Fruit fly (Drosophila melanogaster): ENCODE data around the gene CG2975.

Gene CG2975

DNA sequence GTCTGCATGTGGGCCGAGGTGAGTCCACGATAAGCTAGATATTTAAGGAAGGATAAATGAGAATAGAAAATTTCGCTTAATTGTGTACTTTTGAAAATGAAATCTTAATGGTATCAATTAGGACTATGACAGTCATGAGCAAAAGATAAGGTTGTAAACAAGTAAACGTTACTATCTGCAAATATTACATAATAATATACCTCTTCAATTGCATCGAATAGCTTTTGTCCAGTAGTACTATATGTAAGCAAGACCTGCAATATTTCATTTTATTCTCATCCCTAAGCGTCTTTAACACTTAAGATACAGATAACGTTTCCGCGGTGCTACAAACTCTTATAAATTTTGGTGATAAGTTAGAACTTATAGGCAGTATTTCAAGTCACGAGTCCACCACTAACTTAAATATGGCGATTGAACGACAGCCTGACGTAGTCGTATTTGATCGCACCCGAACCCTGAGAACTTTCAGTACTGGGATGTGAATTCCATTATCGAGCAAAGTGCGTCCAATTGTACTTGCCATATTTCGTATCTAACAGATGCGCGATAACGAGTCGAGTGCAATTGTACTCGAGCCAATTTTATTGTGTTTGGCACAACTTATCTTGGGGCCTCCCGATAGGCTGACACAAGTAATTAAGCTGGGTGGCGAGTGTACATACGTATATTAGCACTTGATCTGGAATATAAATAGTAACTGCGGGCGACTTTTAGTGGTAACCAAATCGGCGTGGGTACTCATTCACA, 25.8 kb downstream of the CG2975 start (continued):
- TF ChIP-seq Pdp1 (GFP tag; optimal IDR thresholded peaks at IDR 0.05) (peak in 1 of 2 experiments; percentile 55), BEAF-32 (GFP tag; optimal IDR thresholded peaks at IDR 0.05) (peak; percentile 23), CG6272 (GFP tag; IDR thresholded peaks at IDR 0.05) (no peak), CG3726 (GFP tag; IDR thresholded peaks at IDR 0.05) (no peak), MESR4 (GFP tag; optimal IDR thresholded peaks at IDR 0.05) (no peak), dysf (GFP tag; IDR thresholded peaks at IDR 0.05) (no peak), sug (tag; optimal IDR thresholded peaks at IDR 0.05) (peak; percentile 69), CG13296 (GFP tag; optimal IDR thresholded peaks at IDR 0.05) (no peak), H2.0 (GFP tag; IDR thresholded peaks at IDR 0.05) (no peak), fru (optimal IDR thresholded peaks at IDR 0.05) (no peak), lov (optimal IDR thresholded peaks at IDR 0.05) (no peak), lov (GFP tag; IDR thresholded peaks at IDR 0.05) (no peak), CG6254 (GFP tag; optimal IDR thresholded peaks at IDR 0.05) (no peak), CG6683 (GFP tag; optimal IDR thresholded peaks at IDR 0.05) (no peak), GATAe (GFP tag; conservative IDR thresholded peaks at IDR 0.05) (0 out of 2 replicates have a peak, but pooled peaks have one; percentile 30), row (GFP tag; IDR thresholded peaks at IDR 0.05) (no peak; the same call in 2 of the 3 replicates), jigr1 (GFP tag; IDR thresholded peaks at IDR 0.05) (no peak), CG10543 (GFP tag; optimal IDR thresholded peaks at IDR 0.05) (peak; percentile 22), grn (GFP tag; optimal IDR thresholded peaks at IDR 0.05) (peak; percentile 52), CG9797 (GFP tag; optimal IDR thresholded peaks at IDR 0.05) (no peak), CG7372 (GFP tag; IDR thresholded peaks at IDR 0.05) (no peak), CG15514 (GFP tag; optimal IDR thresholded peaks at IDR 0.05) (no peak), trh (GFP tag; optimal IDR thresholded peaks at IDR 0.05) (no peak), CG18011 (GFP tag; optimal IDR thresholded peaks at IDR 0.05) (peak; percentile 37), Usf (GFP tag; optimal IDR thresholded peaks at IDR 0.05) (no peak), Sry-δ (GFP tag; optimal IDR thresholded peaks at IDR 0.05) (peak; percentile 0), exex (tag; optimal IDR thresholded peaks at IDR 0.05) (peak; percentile 93), CG16815 (GFP tag; optimal IDR thresholded peaks at IDR 0.05) (no peak), Atf3 (GFP tag; optimal IDR thresholded peaks at IDR 0.05) (no peak), ara (GFP tag; IDR thresholded peaks at IDR 0.05) (no peak), ems (GFP tag; optimal IDR thresholded peaks at IDR 0.05) (no peak), CG3838 (GFP tag; optimal IDR thresholded peaks at IDR 0.05) (no peak), repo (GFP tag; optimal IDR thresholded peaks at IDR 0.05) (no peak), h (optimal IDR thresholded peaks at IDR 0.05) (no peak), YL-1 (GFP tag; optimal IDR thresholded peaks at IDR 0.05) (no peak), chm (GFP tag; IDR thresholded peaks at IDR 0.05) (no peak), chinmo (GFP tag; IDR thresholded peaks at IDR 0.05; ENCODE audit: partially characterized antibody) (0 out of 4 replicates have a peak, but pooled peaks have one; percentile 5), D19B (GFP tag; optimal IDR thresholded peaks at IDR 0.05) (no peak), sd (tag; optimal IDR thresholded peaks at IDR 0.05) (peak; percentile 26), croc (GFP tag; conservative IDR thresholded peaks at IDR 0.05) (no peak), Dad (GFP tag; optimal IDR thresholded peaks at IDR 0.05) (no peak), cg (GFP tag; optimal IDR thresholded peaks at IDR 0.05) (no peak), CG1602 (GFP tag; optimal IDR thresholded peaks at IDR 0.05) (no peak), Side (GFP tag; optimal IDR thresholded peaks at IDR 0.05) (no peak), CG4617 (GFP tag; optimal IDR thresholded peaks at IDR 0.05; ENCODE audit: borderline replicate concordance) (no peak), CrebB (tag; optimal IDR thresholded peaks at IDR 0.05) (no peak), Hey (tag; optimal IDR thresholded peaks at IDR 0.05) (peak; percentile 39), slp2 (GFP tag; optimal IDR thresholded peaks at IDR 0.05) (no peak), pho (GFP tag; optimal IDR thresholded peaks at IDR 0.05) (no peak), Ada2b (GFP tag; IDR thresholded peaks at IDR 0.05) (no peak), CG12236 (GFP tag; optimal IDR thresholded peaks at IDR 0.05) (no peak)

Measured in whole organism, embryonic.